Worm (Caenorhabditis elegans): ENCODE results near the gene W05H9.4.
A peak's percentile ranks its signal among the peaks of the same experiment; 100 is the strongest.

ce11 chrX:6277252-6277651, 13.8 kb downstream of the W05H9.4 start:
- TF ChIP-seq nhr-237 (tag; optimal IDR thresholded peaks at IDR 0.05) (no peak), egl-27 (tag; optimal IDR thresholded peaks at IDR 0.05) (no peak), pha-4 (tag; optimal IDR thresholded peaks at IDR 0.05) (no peak), nhr-12 (tag; optimal IDR thresholded peaks at IDR 0.05) (no peak), elt-3 (tag; optimal IDR thresholded peaks at IDR 0.05) (no peak), jun-1 (tag; optimal IDR thresholded peaks at IDR 0.05) (no peak), elt-2 (tag; optimal IDR thresholded peaks at IDR 0.05) (no peak), ceh-82 (tag; optimal IDR thresholded peaks at IDR 0.05) (no peak), elt-1 (tag; optimal IDR thresholded peaks at IDR 0.05) (peak; percentile 53), unc-39 (tag; optimal IDR thresholded peaks at IDR 0.05) (no peak), ztf-4 (tag; optimal IDR thresholded peaks at IDR 0.05) (no peak)

Data from whole organism, L3 larva.